Worm (Caenorhabditis elegans): ENCODE results near the gene ani-2.

Gene ani-2

ce11 chrII:6407279-6407678 lies 42.1 kb upstream of the ani-2 start, which contains the start of gene spp-11:
Gene spp-11, minus strand, starts transcription at chrII:6407379.
- TF ChIP-seq jun-1 (tag; optimal IDR thresholded peaks at IDR 0.05) (no peak), unc-39 (tag; optimal IDR thresholded peaks at IDR 0.05) (no peak), mml-1 (tag; optimal IDR thresholded peaks at IDR 0.05) (no peak), ceh-9 (tag; optimal IDR thresholded peaks at IDR 0.05) (no peak), mdl-1 (tag; optimal IDR thresholded peaks at IDR 0.05) (no peak), nhr-237 (tag; optimal IDR thresholded peaks at IDR 0.05) (no peak), nhr-12 (tag; optimal IDR thresholded peaks at IDR 0.05) (no peak), skn-1 (tag; optimal IDR thresholded peaks at IDR 0.05) (no peak), ama-1 (optimal IDR thresholded peaks at IDR 0.05) (no peak), hmg-11 (tag; optimal IDR thresholded peaks at IDR 0.05) (no peak), sea-2 (GFP tag; optimal IDR thresholded peaks at IDR 0.05) (no peak), fkh-2 (tag; optimal IDR thresholded peaks at IDR 0.05) (no peak), nhr-43 (tag; optimal IDR thresholded peaks at IDR 0.05; ENCODE audit: poor library complexity, severe bottlenecking) (no peak), unc-62 (GFP tag; optimal IDR thresholded peaks at IDR 0.05) (no peak)

ce11 chrII:6403233-6403632 lies 38.1 kb upstream of the ani-2 start, which contains the start of gene T25D10.1:
Gene T25D10.1, plus strand, starts transcription at chrII:6403401.
- no peak for TF ChIP-seq ztf-11 (tag; optimal IDR thresholded peaks at IDR 0.05)
- peak; percentile 46 for TF ChIP-seq elt-2 (tag; optimal IDR thresholded peaks at IDR 0.05)
- TF ChIP-seq pha-4 (tag; optimal IDR thresholded peaks at IDR 0.05), result peak; percentile 61

- TF ChIP-seq skn-1 (tag; optimal IDR thresholded peaks at IDR 0.05), result no peak
These were observed 36.5 kb upstream of the ani-2 start, which contains the start of gene btb-2 for ce11 chrII:6401649-6402048. Gene btb-2, plus strand, starts transcription at chrII:6401949.

DNA sequence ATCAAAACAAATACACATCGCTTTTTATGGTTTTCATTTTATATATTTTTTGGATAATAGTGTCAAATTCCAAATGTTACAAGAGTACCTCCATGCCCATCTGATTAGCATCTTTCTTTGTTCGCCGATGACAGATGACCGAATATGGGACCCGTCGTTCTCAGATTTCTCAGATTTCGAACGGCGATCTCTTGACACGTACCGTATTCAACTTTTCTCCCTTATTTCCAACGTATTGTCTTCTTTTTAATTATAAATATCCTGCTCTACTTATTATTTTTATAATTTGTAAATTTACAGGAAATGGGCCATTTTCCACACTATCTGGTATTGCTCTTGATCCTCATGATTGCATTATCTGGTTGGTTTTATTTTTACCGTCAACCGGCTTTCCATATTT lies 33.2 kb upstream of the ani-2 start, which contains the start of gene zig-10:
TSS of gene zig-10 (plus strand) at position 301 of the 400 bp plus-strand sequence.
- TF ChIP-seq ceh-9 (tag; optimal IDR thresholded peaks at IDR 0.05) (no peak), elt-1 (tag; optimal IDR thresholded peaks at IDR 0.05) (no peak), nhr-77 (tag; optimal IDR thresholded peaks at IDR 0.05) (no peak), elt-2 (tag; optimal IDR thresholded peaks at IDR 0.05) (no peak), lsy-12 (tag; optimal IDR thresholded peaks at IDR 0.05) (no peak), nhr-43 (tag; optimal IDR thresholded peaks at IDR 0.05; ENCODE audit: poor library complexity, severe bottlenecking) (no peak), mml-1 (tag; optimal IDR thresholded peaks at IDR 0.05) (no peak), ceh-16 (tag; optimal IDR thresholded peaks at IDR 0.05) (no peak), fkh-10 (GFP tag; optimal IDR thresholded peaks at IDR 0.05) (no peak), eor-1 (tag; optimal IDR thresholded peaks at IDR 0.05) (no peak), nhr-11 (tag; optimal IDR thresholded peaks at IDR 0.05) (no peak), jun-1 (tag; optimal IDR thresholded peaks at IDR 0.05) (no peak)

- TF ChIP-seq lin-39 (tag; optimal IDR thresholded peaks at IDR 0.05) (peak; percentile 50), ama-1 (optimal IDR thresholded peaks at IDR 0.05) (no peak), ceh-82 (tag; optimal IDR thresholded peaks at IDR 0.05) (no peak)
These were observed 28.9 kb upstream of the ani-2 start for ce11 chrII:6394037-6394436.

- no peak for TF ChIP-seq skn-1 (tag; optimal IDR thresholded peaks at IDR 0.05)
These were observed 26.0 kb upstream of the ani-2 start, which contains the start of gene F58F12.3 for ce11 chrII:6391195-6391594. Gene F58F12.3, minus strand, starts transcription at chrII:6391295.

DNA sequence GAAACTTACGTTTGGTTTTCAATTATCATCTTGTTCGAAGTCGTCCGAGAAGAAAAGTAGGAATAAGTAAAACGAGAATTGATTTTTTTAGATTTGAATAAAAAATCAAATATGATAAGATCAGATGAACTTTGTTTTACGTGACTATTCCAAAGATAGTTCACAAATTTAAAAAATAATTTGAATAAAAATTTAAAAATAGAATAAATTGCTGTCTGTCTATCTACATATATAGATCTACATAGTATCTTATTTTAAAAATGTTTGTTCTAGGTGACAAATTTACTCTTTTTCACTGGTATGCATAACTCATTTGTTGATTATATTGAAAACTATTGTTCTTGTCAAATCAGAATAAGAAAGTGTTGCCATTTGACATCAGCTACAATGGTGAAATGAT lies 22.8 kb upstream of the ani-2 start, which contains the start of gene F58F12.2:
TSS of gene F58F12.2 (minus strand) at position 101 of the 400 bp plus-strand sequence.
- TF ChIP-seq egl-5 (tag; optimal IDR thresholded peaks at IDR 0.05) (no peak), ceh-16 (tag; optimal IDR thresholded peaks at IDR 0.05) (no peak), fos-1 (tag; optimal IDR thresholded peaks at IDR 0.05) (no peak), nhr-76 (tag; optimal IDR thresholded peaks at IDR 0.05) (no peak), hmg-11 (tag; optimal IDR thresholded peaks at IDR 0.05) (no peak)

DNA sequence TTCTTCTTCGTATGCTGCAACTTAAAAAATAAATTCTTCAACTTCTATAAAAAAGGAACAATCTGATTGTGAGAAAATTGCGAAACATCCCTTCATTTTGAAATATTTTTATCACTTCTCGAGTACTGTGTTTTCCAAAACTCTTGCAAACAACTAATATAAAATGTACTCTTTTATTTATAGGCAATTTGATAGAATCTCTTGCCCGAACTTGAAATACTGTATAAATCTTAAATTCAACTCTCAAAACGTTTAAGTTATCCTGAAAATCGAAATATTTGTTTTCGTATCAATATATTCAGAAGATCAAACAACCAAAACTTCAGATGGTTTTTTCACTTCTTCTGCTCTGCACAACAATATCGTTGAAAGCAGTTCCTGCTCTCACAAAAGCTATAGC lies 21.3 kb upstream of the ani-2 start, which contains the start of gene F58F12.4:
TSS of gene F58F12.4 (plus strand) at position 301 of the 400 bp plus-strand sequence.
- no peak for TF ChIP-seq unc-39 (tag; optimal IDR thresholded peaks at IDR 0.05)
- TF ChIP-seq mdl-1 (tag; optimal IDR thresholded peaks at IDR 0.05), result no peak
- no peak for TF ChIP-seq fkh-2 (tag; optimal IDR thresholded peaks at IDR 0.05)
- TF ChIP-seq nhr-76 (tag; optimal IDR thresholded peaks at IDR 0.05), result no peak
- TF ChIP-seq ceh-9 (tag; optimal IDR thresholded peaks at IDR 0.05), result no peak
- TF ChIP-seq elt-3 (tag; optimal IDR thresholded peaks at IDR 0.05), result no peak
- TF ChIP-seq mml-1 (tag; optimal IDR thresholded peaks at IDR 0.05), result no peak
- no peak for TF ChIP-seq nhr-237 (tag; optimal IDR thresholded peaks at IDR 0.05)
- TF ChIP-seq nhr-28 (tag; optimal IDR thresholded peaks at IDR 0.05), result no peak
- TF ChIP-seq aly-2 (tag; optimal IDR thresholded peaks at IDR 0.05), result no peak
- TF ChIP-seq nhr-25 (tag; optimal IDR thresholded peaks at IDR 0.05), result no peak

All from whole organism, L3 larva.